Worm (Caenorhabditis elegans) whole organism, L3 larva: ENCODE measurements around the gene cnc-4.

Experiments used
- R02D3.7 ChIP-seq: fragments of 150-350 bp; optimal IDR thresholded peaks from 2 replicates; lab custom pipeline; 2014; ENCODE audit warnings: missing biosample characterization, missing genetic modification characterization
- aly-2 ChIP-seq: fragments of 150-350 bp; optimal IDR thresholded peaks from 2 replicates; lab custom pipeline; 2014; ENCODE audit warnings: missing biosample characterization, missing genetic modification characterization
- ceh-16 ChIP-seq: sonication (generic microtip); optimal IDR thresholded peaks from 2 replicates; lab custom pipeline; 2017; ENCODE audit warnings: missing biosample characterization, missing genetic modification characterization
- ceh-28 ChIP-seq: fragments of 150-350 bp; optimal IDR thresholded peaks from 2 replicates; lab custom pipeline; 2014; ENCODE audit warnings: missing biosample characterization, missing genetic modification reagents, missing genetic modification characterization
- ceh-82 ChIP-seq: fragments of 150-350 bp; optimal IDR thresholded peaks from 2 replicates; lab custom pipeline; 2014; ENCODE audit warnings: missing biosample characterization, missing genetic modification characterization
- daf-12 ChIP-seq: fragments of 150-350 bp; optimal IDR thresholded peaks from 2 replicates; lab custom pipeline; 2014; ENCODE audit warnings: missing biosample characterization, missing genetic modification reagents, missing genetic modification characterization
- egl-27 ChIP-seq: sonication (generic microtip); optimal IDR thresholded peaks from 4 replicates; lab custom pipeline; 2017; ENCODE audit warnings: missing biosample characterization, missing genetic modification reagents, missing genetic modification characterization
- egl-5 ChIP-seq: fragments of 150-350 bp; optimal IDR thresholded peaks from 2 replicates; lab custom pipeline; 2017; ENCODE audit warnings: missing biosample characterization, missing genetic modification reagents, missing genetic modification characterization, inconsistent platforms
- elt-1 ChIP-seq: fragments of 150-350 bp; optimal IDR thresholded peaks from 2 replicates; lab custom pipeline; 2014; ENCODE audit warnings: missing biosample characterization, missing genetic modification characterization
- elt-2 ChIP-seq: sonication (generic microtip); optimal IDR thresholded peaks from 2 replicates; lab custom pipeline; 2016; ENCODE audit warnings: missing genetic modification reagents, mild to moderate bottlenecking, missing genetic modification characterization, missing compliant biosample characterization
- elt-3 ChIP-seq, 3 experiments: fragments of 150-350 bp in 1 of 3; sonication (generic microtip) in 2 of 3; optimal IDR thresholded peaks; 2 replicates in 2 of 3; 4 replicates in 1 of 3; lab custom pipeline; 2014 to 2017; ENCODE audit warnings: missing biosample characterization in 3 of 3, missing genetic modification characterization in 3 of 3
- fkh-10 ChIP-seq: sonication (generic microtip); optimal IDR thresholded peaks from 2 replicates; lab custom pipeline; 2017; ENCODE audit warnings: missing biosample characterization, missing genetic modification reagents, missing genetic modification characterization
- fkh-2 ChIP-seq: fragments of 150-350 bp; optimal IDR thresholded peaks from 2 replicates; lab custom pipeline; 2014; ENCODE audit warnings: missing biosample characterization, missing genetic modification reagents, missing genetic modification characterization
- hmg-11 ChIP-seq: sonication (generic microtip); optimal IDR thresholded peaks from 2 replicates; lab custom pipeline; 2016; ENCODE audit warnings: missing genetic modification characterization, missing compliant biosample characterization
- lin-15B ChIP-seq: fragments of 150-350 bp; optimal IDR thresholded peaks from 2 replicates; lab custom pipeline; 2014; ENCODE audit warnings: missing biosample characterization, missing genetic modification characterization
- lin-39 ChIP-seq: fragments of 150-350 bp; optimal IDR thresholded peaks from 2 replicates; lab custom pipeline; 2018; ENCODE audit warnings: missing biosample characterization, missing genetic modification reagents, missing genetic modification characterization
- mdl-1 ChIP-seq: fragments of 150-350 bp; optimal IDR thresholded peaks from 2 replicates; lab custom pipeline; 2014; ENCODE audit warnings: missing biosample characterization, missing genetic modification characterization
- mml-1 ChIP-seq: fragments of 150-350 bp; sonication (generic microtip); optimal IDR thresholded peaks from 3 replicates; lab custom pipeline; 2014; ENCODE audit warnings: missing biosample characterization, missing genetic modification characterization
- nfya-1 ChIP-seq: sonication (generic microtip); optimal IDR thresholded peaks from 2 replicates; lab custom pipeline; 2017; ENCODE audit warnings: missing genetic modification characterization, mild to moderate bottlenecking, missing compliant biosample characterization, antibody characterized with exemption, moderate library complexity; ENCODE audit not compliant: insufficient read depth
- nhr-11 ChIP-seq: fragments of 150-350 bp; optimal IDR thresholded peaks from 2 replicates; lab custom pipeline; 2014; ENCODE audit warnings: missing biosample characterization, missing genetic modification characterization
- nhr-12 ChIP-seq: fragments of 150-350 bp; optimal IDR thresholded peaks from 2 replicates; lab custom pipeline; 2014; ENCODE audit warnings: missing biosample characterization, missing genetic modification characterization
- nhr-23 ChIP-seq: fragments of 150-350 bp; optimal IDR thresholded peaks from 2 replicates; lab custom pipeline; 2014; ENCODE audit warnings: missing biosample characterization, missing genetic modification reagents, missing genetic modification characterization
- nhr-25 ChIP-seq: sonication (generic microtip); optimal IDR thresholded peaks from 2 replicates; lab custom pipeline; 2017; ENCODE audit warnings: missing biosample characterization, missing genetic modification characterization
- nhr-43 ChIP-seq: sonication (generic microtip); optimal IDR thresholded peaks from 2 replicates; lab custom pipeline; 2016; ENCODE audit warnings: mild to moderate bottlenecking, missing genetic modification characterization, missing compliant biosample characterization; ENCODE audit not compliant: poor library complexity, severe bottlenecking
- nhr-67 ChIP-seq: fragments of 150-350 bp; optimal IDR thresholded peaks from 2 replicates; lab custom pipeline; 2014; ENCODE audit warnings: missing biosample characterization, missing genetic modification characterization
- nhr-76 ChIP-seq: fragments of 150-350 bp; sonication (generic microtip); optimal IDR thresholded peaks from 5 replicates; lab custom pipeline; 2014; ENCODE audit warnings: missing biosample characterization, missing genetic modification characterization
- pha-4 ChIP-seq: fragments of 150-350 bp; optimal IDR thresholded peaks from 2 replicates; lab custom pipeline; 2014; ENCODE audit warnings: missing biosample characterization, missing genetic modification reagents, missing genetic modification characterization
- pqm-1 ChIP-seq: fragments of 150-350 bp; optimal IDR thresholded peaks from 2 replicates; lab custom pipeline; 2017; ENCODE audit warnings: missing biosample characterization, missing genetic modification characterization, inconsistent platforms
- sea-2 ChIP-seq: fragments of 150-350 bp; sonication (generic microtip); optimal IDR thresholded peaks from 4 replicates; lab custom pipeline; 2014; ENCODE audit warnings: missing biosample characterization, missing genetic modification reagents, missing genetic modification characterization
- skn-1 ChIP-seq: fragments of 150-350 bp; optimal IDR thresholded peaks from 2 replicates; lab custom pipeline; 2014; ENCODE audit warnings: missing biosample characterization, missing genetic modification characterization
- snpc-4 ChIP-seq: fragments of 150-350 bp; optimal IDR thresholded peaks from 2 replicates; lab custom pipeline; 2014; ENCODE audit warnings: missing biosample characterization, missing genetic modification characterization
- tbx-2 ChIP-seq: sonication (generic microtip); optimal IDR thresholded peaks from 2 replicates; lab custom pipeline; 2016; ENCODE audit warnings: mild to moderate bottlenecking, missing genetic modification characterization, missing compliant biosample characterization
- unc-39 ChIP-seq: sonication (generic microtip); optimal IDR thresholded peaks from 4 replicates; lab custom pipeline; 2017; ENCODE audit warnings: missing biosample characterization, missing genetic modification characterization
- zag-1 ChIP-seq: fragments of 150-350 bp; optimal IDR thresholded peaks from 2 replicates; lab custom pipeline; 2014; ENCODE audit warnings: missing biosample characterization, missing genetic modification characterization
- ztf-11 ChIP-seq: fragments of 150-350 bp; optimal IDR thresholded peaks from 2 replicates; lab custom pipeline; 2014; ENCODE audit warnings: missing biosample characterization, missing genetic modification characterization
- ztf-4 ChIP-seq: fragments of 150-350 bp; optimal IDR thresholded peaks from 2 replicates; lab custom pipeline; 2014; ENCODE audit warnings: missing biosample characterization, missing genetic modification characterization

cnc-4 gene

ce11 chrV:1468905-1469304 is 21.9 kb downstream of the cnc-4 start:
- TF ChIP-seq elt-3 (tag; optimal IDR thresholded peaks at IDR 0.05; lab: Kevin White, UChicago): no peak

- TF ChIP-seq sea-2 (GFP tag; lab: Kevin White, UChicago) (no peak), fkh-10 (GFP tag; lab: Kevin White, UChicago) (peak; percentile 35), ztf-11 (tag; lab: Kevin White, UChicago) (no peak), lin-39 (tag; lab: Kevin White, UChicago) (peak; percentile 35), pha-4 (tag; lab: Kevin White, UChicago) (peak; percentile 74), ztf-4 (tag; lab: Kevin White, UChicago) (no peak), tbx-2 (tag; lab: Kevin White, UChicago) (no peak), elt-1 (tag; lab: Kevin White, UChicago) (peak; percentile 30), daf-12 (tag; lab: Kevin White, UChicago) (no peak), nhr-12 (tag; lab: Kevin White, UChicago) (no peak), egl-27 (no peak), elt-2 (peak; percentile 27), egl-5 (tag; lab: Kevin White, UChicago) (peak; percentile 62), nhr-25 (tag; lab: Kevin White, UChicago) (no peak), unc-39 (no peak), nhr-67 (tag; lab: Kevin White, UChicago) (no peak), skn-1 (peak; percentile 95), nhr-23 (peak; percentile 83), lin-15B (tag; lab: Kevin White, UChicago) (peak; percentile 86), hmg-11 (tag; lab: Kevin White, UChicago) (no peak), ceh-82 (no peak), nfya-1 (tag; lab: Kevin White, UChicago) (peak; percentile 81), pqm-1 (peak; percentile 24), ceh-16 (tag; lab: Kevin White, UChicago) (no peak), nhr-11 (tag; lab: Kevin White, UChicago) (no peak), fkh-2 (tag; lab: Kevin White, UChicago) (peak; percentile 9), ceh-28 (tag; lab: Kevin White, UChicago) (peak; percentile 48), nhr-43 (tag; lab: Kevin White, UChicago) (peak; percentile 43), snpc-4 (tag; lab: Kevin White, UChicago) (peak; percentile 10), mdl-1 (no peak)
Observed at ce11 chrV:1471078-1471969, 24.3 kb downstream of the cnc-4 start.

- TF ChIP-seq R02D3.7 (tag; lab: Kevin White, UChicago) (no peak), elt-3 (tag; optimal IDR thresholded peaks at IDR 0.05; lab: Kevin White, UChicago) (no peak), zag-1 (no peak), aly-2 (no peak), daf-12 (tag; lab: Kevin White, UChicago) (no peak), nhr-11 (tag; lab: Kevin White, UChicago) (no peak), egl-27 (no peak), elt-1 (tag; lab: Kevin White, UChicago) (no peak), hmg-11 (tag; lab: Kevin White, UChicago) (no peak), nhr-43 (tag; lab: Kevin White, UChicago) (no peak), nfya-1 (tag; lab: Kevin White, UChicago) (no peak), sea-2 (GFP tag; lab: Kevin White, UChicago) (no peak)
Observed at ce11 chrV:1471977-1472376, 25.0 kb downstream of the cnc-4 start.

ce11 chrV:1472569-1472968 is 25.6 kb downstream of the cnc-4 start:
- no peak for TF ChIP-seq sea-2 (GFP tag; lab: Kevin White, UChicago)
- TF ChIP-seq egl-27: no peak
- TF ChIP-seq mml-1: no peak
- no peak for TF ChIP-seq fkh-10 (GFP tag; lab: Kevin White, UChicago)
- peak; percentile 57 for TF ChIP-seq nhr-25 (tag; lab: Kevin White, UChicago)
- no peak for TF ChIP-seq zag-1
- TF ChIP-seq skn-1: no peak
- TF ChIP-seq elt-1 (tag; lab: Kevin White, UChicago): no peak
- TF ChIP-seq unc-39: no peak
- no peak for TF ChIP-seq nhr-76
- no peak for TF ChIP-seq elt-3 (tag; optimal IDR thresholded peaks at IDR 0.05; lab: Kevin White, UChicago)
- TF ChIP-seq mdl-1: no peak
- TF ChIP-seq nhr-11 (tag; lab: Kevin White, UChicago): no peak
- TF ChIP-seq lin-39 (tag; lab: Kevin White, UChicago): peak; percentile 7
